Worm (Caenorhabditis elegans) whole organism, early embryonic: Measurements from ENCODE around the gene pho-6.

Experiments used
- aly-1 ChIP-seq: sonication (generic microtip); optimal IDR thresholded peaks from 2 replicates; lab custom pipeline; 2016; ENCODE audit warnings: missing genetic modification characterization, missing compliant biosample characterization
- ets-7 ChIP-seq: sonication (generic microtip); optimal IDR thresholded peaks from 2 replicates; lab custom pipeline; 2016; ENCODE audit warnings: missing genotype, missing genetic modification characterization, missing compliant biosample characterization
- scrt-1 ChIP-seq: fragments of 200-800 bp; sonication (Bioruptor generic); IDR thresholded peaks from 2 replicates; pipeline ENCODE4 v1.3.6; 2022; ENCODE audit warnings: missing genetic modification characterization, missing compliant biosample characterization
- tbx-37 ChIP-seq: fragments of 200-800 bp; sonication (Bioruptor generic); conservative IDR thresholded peaks from 2 replicates; pipeline ENCODE4 v1.3.6; 2022; ENCODE audit warnings: missing genetic modification reagents, missing genetic modification characterization, missing compliant biosample characterization

DNA sequence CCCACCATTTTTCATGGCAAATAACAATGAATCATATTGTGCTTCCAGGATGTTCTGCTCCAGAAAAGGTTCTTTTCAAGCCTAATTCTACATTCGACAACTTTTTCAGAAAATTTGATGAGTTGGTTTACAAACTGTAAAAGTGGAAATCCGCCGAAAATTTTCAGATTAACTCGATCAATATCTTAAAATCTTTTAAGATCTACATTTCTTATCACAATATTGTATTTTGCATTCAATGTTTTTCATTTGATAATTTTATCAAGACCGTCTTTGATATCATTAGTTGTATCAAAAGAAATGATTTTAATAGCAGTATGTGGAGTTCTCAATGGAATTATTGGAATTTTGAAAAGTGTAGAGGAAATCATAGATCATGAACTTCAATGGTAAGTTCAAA is 34.5 kb downstream of the pho-6 start, which contains the start of gene F38E1.6:
- no peak for TF ChIP-seq aly-1 (tag; lab: Kevin White, UChicago)
- TF ChIP-seq scrt-1 (GFP tag; lab: Robert Waterston, UW): no peak
- TF ChIP-seq ets-7 (tag; lab: Kevin White, UChicago): no peak
- no peak for TF ChIP-seq tbx-37 (GFP tag; lab: Robert Waterston, UW)
